Worm (Caenorhabditis elegans) whole organism, mixed stage, embryonic: ENCODE measurements around the gene ugt-46.

Experiments
- M03D4.4 ChIP-seq: sonication (generic microtip); optimal IDR thresholded peaks from 2 replicates; lab custom pipeline; 2017; ENCODE audit warnings: mild to moderate bottlenecking, missing genetic modification characterization, missing compliant biosample characterization
- blmp-1 ChIP-seq: fragments of 150-350 bp; optimal IDR thresholded peaks from 2 replicates; lab custom pipeline; 2014; ENCODE audit warnings: missing biosample characterization, missing genetic modification characterization
- ceh-39 ChIP-seq: fragments of 150-350 bp; optimal IDR thresholded peaks from 2 replicates; lab custom pipeline; 2014; ENCODE audit warnings: missing biosample characterization, missing genetic modification characterization
- ceh-43 ChIP-seq: fragments of 200-800 bp; sonication (Bioruptor generic); optimal IDR thresholded peaks from 2 replicates; lab custom pipeline; 2018; ENCODE audit warnings: mild to moderate bottlenecking, missing genetic modification characterization, moderate library complexity, missing compliant biosample characterization
- ceh-83 ChIP-seq: fragments of 200-800 bp; sonication (Bioruptor generic); optimal IDR thresholded peaks from 2 replicates; lab custom pipeline; 2018; ENCODE audit warnings: mild to moderate bottlenecking, missing genetic modification characterization, missing compliant biosample characterization
- cnd-1 ChIP-seq: fragments of 200-800 bp; sonication (Bioruptor generic); optimal IDR thresholded peaks from 2 replicates; lab custom pipeline; 2018; ENCODE audit warnings: mild to moderate bottlenecking, missing genetic modification characterization, missing compliant biosample characterization
- drap-1 ChIP-seq: fragments of 200-800 bp; sonication (Bioruptor generic); optimal IDR thresholded peaks from 3 replicates; lab custom pipeline; 2018; ENCODE audit warnings: mild to moderate bottlenecking, missing genetic modification characterization, missing compliant biosample characterization
- elt-1 ChIP-seq: sonication (generic microtip); optimal IDR thresholded peaks from 2 replicates; lab custom pipeline; 2017; ENCODE audit warnings: missing genetic modification characterization, mild to moderate bottlenecking, missing compliant biosample characterization, antibody characterized with exemption, moderate library complexity, borderline replicate concordance; ENCODE audit not compliant: insufficient read depth
- elt-3 ChIP-seq: fragments of 150-350 bp; optimal IDR thresholded peaks from 2 replicates; lab custom pipeline; 2014; ENCODE audit warnings: missing biosample characterization, missing genetic modification characterization
- flh-1 ChIP-seq: fragments of 200-800 bp; sonication (Bioruptor generic); optimal IDR thresholded peaks from 2 replicates; lab custom pipeline; 2018; ENCODE audit warnings: mild to moderate bottlenecking, missing genetic modification characterization, moderate library complexity, missing compliant biosample characterization
- ham-2 ChIP-seq: fragments of 200-800 bp; sonication (Bioruptor generic); optimal IDR thresholded peaks from 2 replicates; lab custom pipeline; 2018; ENCODE audit warnings: mild to moderate bottlenecking, missing genetic modification characterization, missing compliant biosample characterization
- lin-13 ChIP-seq: fragments of 150-350 bp; optimal IDR thresholded peaks from 2 replicates; lab custom pipeline; 2014; ENCODE audit warnings: missing biosample characterization, missing genetic modification characterization
- lin-32 ChIP-seq: fragments of 200-800 bp; sonication (Bioruptor generic); optimal IDR thresholded peaks from 2 replicates; lab custom pipeline; 2018; ENCODE audit warnings: mild to moderate bottlenecking, missing genetic modification characterization, missing compliant biosample characterization
- lsy-2 ChIP-seq: fragments of 150-350 bp; optimal IDR thresholded peaks from 2 replicates; lab custom pipeline; 2014; ENCODE audit warnings: missing biosample characterization, missing genetic modification characterization
- mab-5 ChIP-seq: fragments of 150-350 bp; optimal IDR thresholded peaks from 2 replicates; lab custom pipeline; 2014; ENCODE audit warnings: missing biosample characterization, missing genetic modification characterization
- mep-1 ChIP-seq: fragments of 150-350 bp; optimal IDR thresholded peaks from 2 replicates; lab custom pipeline; 2017; ENCODE audit warnings: missing biosample characterization, missing genetic modification reagents, missing genetic modification characterization, inconsistent platforms
- nhr-12 ChIP-seq: fragments of 150-350 bp; optimal IDR thresholded peaks from 2 replicates; lab custom pipeline; 2014; ENCODE audit warnings: missing biosample characterization, missing genetic modification characterization
- nhr-28 ChIP-seq: fragments of 150-350 bp; optimal IDR thresholded peaks from 2 replicates; lab custom pipeline; 2014; ENCODE audit warnings: missing biosample characterization, missing genetic modification characterization
- nhr-76 ChIP-seq: sonication (generic microtip); optimal IDR thresholded peaks from 2 replicates; lab custom pipeline; 2017; ENCODE audit warnings: missing biosample characterization, missing genetic modification characterization
- sem-2 ChIP-seq: fragments of 200-800 bp; sonication (Bioruptor generic); optimal IDR thresholded peaks from 2 replicates; lab custom pipeline; 2018; ENCODE audit warnings: mild to moderate bottlenecking, missing genetic modification characterization, missing compliant biosample characterization
- snpc-4 ChIP-seq: fragments of 150-350 bp; optimal IDR thresholded peaks from 2 replicates; lab custom pipeline; 2014; ENCODE audit warnings: missing biosample characterization, missing genetic modification characterization
- sptf-1 ChIP-seq: sonication (generic microtip); optimal IDR thresholded peaks from 2 replicates; lab custom pipeline; 2017; ENCODE audit warnings: mild to moderate bottlenecking, missing genetic modification characterization, moderate library complexity, missing compliant biosample characterization
- tbx-8 ChIP-seq: fragments of 200-800 bp; sonication (Bioruptor generic); optimal IDR thresholded peaks from 2 replicates; lab custom pipeline; 2018; ENCODE audit warnings: mild to moderate bottlenecking, missing genetic modification characterization, moderate library complexity, missing compliant biosample characterization
- unc-120 ChIP-seq: sonication (generic microtip); optimal IDR thresholded peaks from 2 replicates; lab custom pipeline; 2017; ENCODE audit warnings: missing genetic modification characterization, missing compliant biosample characterization; ENCODE audit not compliant: poor library complexity, severe bottlenecking
- unc-39 ChIP-seq: fragments of 150-350 bp; optimal IDR thresholded peaks from 2 replicates; lab custom pipeline; 2014; ENCODE audit warnings: missing biosample characterization, missing genetic modification characterization
- unc-62 ChIP-seq: fragments of 150-350 bp; optimal IDR thresholded peaks from 2 replicates; lab custom pipeline; 2014; ENCODE audit warnings: missing biosample characterization, missing genetic modification reagents, missing genetic modification characterization
- zip-8 ChIP-seq: fragments of 150-350 bp; optimal IDR thresholded peaks from 2 replicates; lab custom pipeline; 2014; ENCODE audit warnings: missing biosample characterization, missing genetic modification characterization

Gene ugt-46

ce11 chrX:571367-571766 lies 41.3 kb upstream of the ugt-46 start:
- TF ChIP-seq drap-1 (GFP tag; lab: Kevin White, UChicago) (no peak), blmp-1 (no peak), tbx-8 (GFP tag; lab: Kevin White, UChicago) (no peak), flh-1 (GFP tag; lab: Kevin White, UChicago) (no peak), elt-3 (no peak), ceh-83 (no peak), elt-1 (tag; lab: Kevin White, UChicago) (no peak), sem-2 (no peak), zip-8 (tag; lab: Kevin White, UChicago) (no peak), unc-120 (no peak), nhr-28 (tag; lab: Kevin White, UChicago) (no peak)

DNA sequence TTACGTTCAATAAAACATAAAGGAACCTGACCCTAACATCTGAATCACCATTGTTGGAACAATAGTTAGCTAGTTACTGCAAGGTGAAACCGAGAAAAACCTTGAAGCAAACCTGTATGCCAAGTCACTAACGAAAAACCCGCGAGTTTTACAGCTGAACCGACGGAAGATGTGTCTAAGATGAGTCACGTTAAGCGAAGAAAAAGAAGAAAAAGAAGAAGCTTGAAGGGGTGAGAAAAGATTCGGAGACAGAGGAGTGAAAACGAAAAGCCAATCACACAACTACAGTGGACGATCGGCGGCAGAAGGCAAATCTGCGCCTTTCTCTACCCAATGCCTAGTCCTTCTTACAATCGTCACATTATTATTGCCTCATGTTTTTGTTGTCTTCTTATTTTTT lies 27.8 kb upstream of the ugt-46 start, which contains the start of gene nas-38:
nas-38 (plus strand) TSS at position 301 of the 400 bp plus-strand sequence.
- TF ChIP-seq lin-32 (GFP tag; lab: Kevin White, UChicago) (no peak), mep-1 (tag; lab: Kevin White, UChicago) (no peak), blmp-1 (no peak), lin-13 (tag; lab: Kevin White, UChicago) (no peak), nhr-28 (tag; lab: Kevin White, UChicago) (no peak), unc-39 (tag; lab: Kevin White, UChicago) (no peak), unc-120 (no peak), ceh-39 (tag; lab: Kevin White, UChicago) (no peak), nhr-12 (tag; lab: Kevin White, UChicago) (no peak), elt-1 (tag; lab: Kevin White, UChicago) (no peak), flh-1 (GFP tag; lab: Kevin White, UChicago) (no peak), zip-8 (tag; lab: Kevin White, UChicago) (no peak), lsy-2 (tag; lab: Kevin White, UChicago) (no peak)

DNA sequence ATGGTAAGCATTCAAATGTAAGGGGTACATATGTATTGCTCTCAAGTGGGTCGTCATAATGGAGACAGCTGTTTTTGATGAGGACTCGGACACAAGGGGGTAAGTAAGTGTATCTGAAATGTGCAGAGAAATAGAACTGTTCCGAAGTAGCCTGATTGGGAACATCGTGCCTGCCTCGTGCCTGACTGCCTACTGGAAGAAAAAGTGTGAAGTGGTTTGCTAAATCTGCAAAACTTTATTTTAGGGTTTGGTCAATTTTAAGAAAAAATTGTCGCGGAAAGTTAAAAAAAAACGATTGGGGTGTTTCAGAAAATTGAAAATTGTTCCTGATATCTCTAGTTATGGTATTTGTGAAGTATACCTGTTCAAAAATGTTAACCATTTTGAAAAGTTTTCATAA lies 27.1 kb upstream of the ugt-46 start, which contains the start of gene hlh-19:
hlh-19 (minus strand) TSS at position 101 of the 400 bp plus-strand sequence.
- TF ChIP-seq M03D4.4 (no peak), elt-3 (no peak), lin-13 (tag; lab: Kevin White, UChicago) (no peak), drap-1 (GFP tag; lab: Kevin White, UChicago) (no peak), nhr-28 (tag; lab: Kevin White, UChicago) (no peak), snpc-4 (tag; lab: Kevin White, UChicago) (no peak), mab-5 (tag; lab: Kevin White, UChicago) (no peak)

DNA sequence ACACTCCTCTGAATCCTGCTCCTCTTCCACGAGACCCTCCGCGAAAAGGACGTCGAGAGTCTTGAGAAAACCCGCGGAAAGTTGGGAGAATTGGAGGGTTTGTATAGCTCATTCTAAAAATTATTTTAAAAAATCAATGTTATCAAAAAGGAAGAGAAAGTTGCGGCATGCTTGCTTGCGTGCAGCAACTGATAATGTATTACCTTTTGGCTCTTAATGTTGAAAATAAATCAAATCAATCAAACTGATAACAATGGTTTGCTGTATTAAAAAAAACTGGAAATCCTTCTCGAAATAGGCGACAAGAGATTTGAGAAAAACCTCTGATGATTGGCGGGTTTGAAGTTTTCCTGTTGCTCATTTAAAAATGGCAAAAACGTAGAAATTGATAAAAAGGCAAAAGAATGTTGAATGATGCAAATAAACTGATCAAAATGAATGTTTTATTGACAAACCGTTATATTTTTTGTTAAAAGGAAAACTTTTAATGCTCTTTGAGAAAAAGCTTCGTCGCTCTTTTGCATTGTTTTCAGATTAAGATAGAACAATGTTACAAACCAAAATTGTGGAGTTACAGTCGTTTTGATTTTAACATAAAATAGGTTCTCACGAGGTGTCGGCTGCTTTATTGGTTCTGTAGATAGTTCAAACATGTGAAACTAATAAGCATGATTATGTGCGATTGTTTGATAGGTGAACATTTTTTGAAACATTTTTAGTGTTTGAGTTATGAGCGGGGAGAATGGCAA lies 25.1 kb upstream of the ugt-46 start:
- TF ChIP-seq cnd-1 (no peak), drap-1 (GFP tag; lab: Kevin White, UChicago) (no peak), lin-13 (tag; lab: Kevin White, UChicago) (no peak), tbx-8 (GFP tag; lab: Kevin White, UChicago) (no peak), blmp-1 (no peak), lsy-2 (tag; lab: Kevin White, UChicago) (no peak), unc-62 (no peak), flh-1 (GFP tag; lab: Kevin White, UChicago) (no peak), mab-5 (tag; lab: Kevin White, UChicago) (no peak), lin-32 (GFP tag; lab: Kevin White, UChicago) (no peak), snpc-4 (tag; lab: Kevin White, UChicago) (no peak), ceh-39 (tag; lab: Kevin White, UChicago) (no peak), nhr-28 (tag; lab: Kevin White, UChicago) (no peak), nhr-76 (tag; lab: Kevin White, UChicago) (no peak), nhr-12 (tag; lab: Kevin White, UChicago) (no peak), sptf-1 (tag; lab: Kevin White, UChicago) (no peak), ceh-43 (GFP tag; lab: Kevin White, UChicago) (no peak), ham-2 (GFP tag; lab: Kevin White, UChicago) (no peak), elt-1 (tag; lab: Kevin White, UChicago) (no peak)

DNA sequence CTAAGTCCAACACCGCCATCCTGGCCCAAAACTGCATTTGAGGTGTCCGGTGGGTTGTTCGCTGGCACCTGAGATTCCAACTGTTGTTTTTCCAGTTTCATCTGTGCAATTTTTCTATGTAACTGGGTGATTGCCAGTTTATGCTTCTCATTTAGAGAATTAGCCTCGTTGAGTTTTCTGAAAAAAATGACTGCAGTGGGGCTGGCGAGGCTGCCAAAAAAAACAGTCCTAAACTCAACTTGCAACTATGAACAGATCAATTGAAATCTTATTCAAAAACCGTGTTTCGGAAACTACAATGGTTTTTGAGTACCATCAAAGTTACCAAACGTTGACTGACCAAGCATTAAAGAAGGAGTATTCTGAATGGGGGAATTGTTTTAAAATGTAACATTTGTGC lies 23.8 kb upstream of the ugt-46 start, which contains the start of gene F57C12.6:
F57C12.6 (minus strand) TSS at position 101 of the 400 bp plus-strand sequence.
- no peak for TF ChIP-seq ceh-39 (tag; lab: Kevin White, UChicago)
- TF ChIP-seq drap-1 (GFP tag; lab: Kevin White, UChicago): no peak
- TF ChIP-seq lin-13 (tag; lab: Kevin White, UChicago): no peak
